Worm (Caenorhabditis elegans) whole organism, dauer: ENCODE measurements around the gene C03E10.3.

Experiments used
- unc-62 ChIP-seq: sonication (generic microtip); optimal IDR thresholded peaks from 2 replicates; lab custom pipeline; 2017; ENCODE audit warnings: missing biosample characterization, missing genetic modification reagents, missing genetic modification characterization

Gene C03E10.3

ce11 chrV:11272848-11273247, 13.4 kb upstream of the C03E10.3 start, which contains the start of gene clec-223:
TSS of gene clec-223 (plus strand) at chrV:11273148.
- TF ChIP-seq unc-62 (GFP tag; lab: Kevin White, UChicago): no peak

ce11 chrV:11279564-11279963, 6.7 kb upstream of the C03E10.3 start:
- no peak for TF ChIP-seq unc-62 (GFP tag; lab: Kevin White, UChicago)

ce11 chrV:11281414-11282209, 4.6 kb upstream of the C03E10.3 start:
- TF ChIP-seq unc-62 (GFP tag; lab: Kevin White, UChicago): no peak

- TF ChIP-seq unc-62 (GFP tag; lab: Kevin White, UChicago): no peak
Observed at ce11 chrV:11282272-11282671, 3.9 kb upstream of the C03E10.3 start, which contains the start of gene gly-20. TSS of gene gly-20 (plus strand) at chrV:11282572.

- no peak for TF ChIP-seq unc-62 (GFP tag; lab: Kevin White, UChicago)
Observed at ce11 chrV:11290888-11291287, 4.7 kb downstream of the C03E10.3 start, which contains the start of gene C03E10.1. TSS of gene C03E10.1 (plus strand) at chrV:11291188.

ce11 chrV:11292682-11293081, 6.5 kb downstream of the C03E10.3 start:
- no peak for TF ChIP-seq unc-62 (GFP tag; lab: Kevin White, UChicago)

ce11 chrV:11294393-11294792, 8.2 kb downstream of the C03E10.3 start, which contains the start of gene T03F7.6:
TSS of gene T03F7.6 (plus strand) at chrV:11294693.
- TF ChIP-seq unc-62 (GFP tag; lab: Kevin White, UChicago): no peak

ce11 chrV:11298632-11299031, 12.4 kb downstream of the C03E10.3 start, which contains the start of gene T03F7.5:
TSS of gene T03F7.5 (minus strand) at chrV:11298732.
- no peak for TF ChIP-seq unc-62 (GFP tag; lab: Kevin White, UChicago)

- no peak for TF ChIP-seq unc-62 (GFP tag; lab: Kevin White, UChicago)
Observed at ce11 chrV:11299406-11299805, 13.2 kb downstream of the C03E10.3 start.

ce11 chrV:11300539-11300938, 14.3 kb downstream of the C03E10.3 start, which contains the start of gene srh-47:
TSS of gene srh-47 (minus strand) at chrV:11300639.
- no peak for TF ChIP-seq unc-62 (GFP tag; lab: Kevin White, UChicago)

ce11 chrV:11302698-11303097, 16.5 kb downstream of the C03E10.3 start, which contains the start of gene srh-46:
TSS of gene srh-46 (minus strand) at chrV:11302886.
- TF ChIP-seq unc-62 (GFP tag; lab: Kevin White, UChicago): no peak

- TF ChIP-seq unc-62 (GFP tag; lab: Kevin White, UChicago): no peak
Observed at ce11 chrV:11304200-11304599, 18.0 kb downstream of the C03E10.3 start.

ce11 chrV:11304879-11305278, 18.7 kb downstream of the C03E10.3 start, which contains the start of gene srh-45:
TSS of gene srh-45 (minus strand) at chrV:11304979.
- TF ChIP-seq unc-62 (GFP tag; lab: Kevin White, UChicago): no peak

ce11 chrV:11307781-11308180, 21.6 kb downstream of the C03E10.3 start:
- TF ChIP-seq unc-62 (GFP tag; lab: Kevin White, UChicago): no peak

ce11 chrV:11308346-11308745, 22.1 kb downstream of the C03E10.3 start, which contains the start of gene snf-11:
TSS of gene snf-11 (minus strand) at chrV:11308446.
- no peak for TF ChIP-seq unc-62 (GFP tag; lab: Kevin White, UChicago)

ce11 chrV:11308915-11309314, 22.7 kb downstream of the C03E10.3 start:
- no peak for TF ChIP-seq unc-62 (GFP tag; lab: Kevin White, UChicago)
